Worm (Caenorhabditis elegans) whole organism, L4/young adult: Measurements from ENCODE around the gene sra-6.

ENCODE experiments used
- W03F9.2 ChIP-seq: fragments of 150-350 bp; optimal IDR thresholded peaks from 2 replicates; lab custom pipeline; 2014; ENCODE audit warnings: missing biosample characterization, missing genetic modification characterization
- dao-5 ChIP-seq: sonication (generic microtip); optimal IDR thresholded peaks from 2 replicates; lab custom pipeline; 2016; ENCODE audit warnings: missing genotype, missing genetic modification characterization, moderate library complexity, missing compliant biosample characterization
- him-1 ChIP-seq: sonication (generic microtip); optimal IDR thresholded peaks from 2 replicates; lab custom pipeline; 2016; ENCODE audit warnings: missing genotype, missing genetic modification reagents, missing genetic modification characterization, missing compliant biosample characterization

DNA sequence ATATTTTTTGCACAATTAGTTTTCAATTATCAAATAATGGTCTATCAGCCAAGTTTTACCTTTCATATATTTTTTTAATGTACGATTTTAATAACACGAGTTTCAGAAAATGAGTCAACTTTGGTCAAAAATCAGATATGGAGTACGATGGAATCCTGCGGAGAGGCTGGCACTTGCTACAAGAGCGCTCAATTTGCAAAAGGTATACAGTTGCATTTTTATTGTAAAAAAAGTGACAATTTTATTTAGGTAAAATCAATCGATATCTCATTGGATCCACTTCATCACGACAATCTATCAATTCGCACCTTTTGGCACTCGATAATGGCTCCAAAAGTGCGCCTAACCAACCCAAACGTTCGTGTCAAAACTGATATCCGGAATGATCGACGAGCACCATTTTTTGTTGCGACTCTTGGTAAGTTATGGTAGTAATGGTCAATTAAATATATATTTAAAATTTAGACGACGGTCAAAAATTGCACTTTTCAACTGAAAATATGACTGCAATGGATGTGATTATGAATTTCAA is 47.0 kb upstream of the sra-6 start, which contains the start of gene mrpl-53:
- TF ChIP-seq W03F9.2 (tag; lab: Kevin White, UChicago) (no peak), him-1 (no peak), dao-5 (tag; lab: Kevin White, UChicago) (no peak)
